Worm (Caenorhabditis elegans) whole organism, early embryonic: ENCODE results near the gene srd-40.

Experiments used
- F13C5.2 ChIP-seq: sonication (generic microtip); optimal IDR thresholded peaks from 2 replicates; lab custom pipeline; 2017; ENCODE audit warnings: mild to moderate bottlenecking, missing genetic modification characterization, inconsistent platforms, missing compliant biosample characterization
- aly-1 ChIP-seq: sonication (generic microtip); optimal IDR thresholded peaks from 2 replicates; lab custom pipeline; 2016; ENCODE audit warnings: missing genetic modification characterization, missing compliant biosample characterization
- ama-1 ChIP-seq: fragments of 150-350 bp; optimal IDR thresholded peaks from 2 replicates; lab custom pipeline; 2014
- ceh-13 ChIP-seq: fragments of 200-800 bp; sonication (Bioruptor generic); optimal IDR thresholded peaks from 2 replicates; lab custom pipeline; 2018; ENCODE audit warnings: mild to moderate bottlenecking, missing genetic modification characterization, missing compliant biosample characterization
- ets-7 ChIP-seq: sonication (generic microtip); optimal IDR thresholded peaks from 2 replicates; lab custom pipeline; 2016; ENCODE audit warnings: missing genotype, missing genetic modification characterization, missing compliant biosample characterization
- flt-1 ChIP-seq: fragments of 200-800 bp; sonication (Bioruptor generic); IDR thresholded peaks from 2 replicates; pipeline ENCODE4 v1.3.6; 2022; ENCODE audit warnings: missing genetic modification characterization, missing compliant biosample characterization
- hmbx-1 ChIP-seq: sonication (generic microtip); optimal IDR thresholded peaks from 2 replicates; lab custom pipeline; 2016; ENCODE audit warnings: mild to moderate bottlenecking, missing genetic modification characterization, missing compliant biosample characterization
- hmg-4 ChIP-seq: fragments of 200-800 bp; sonication (Bioruptor generic); optimal IDR thresholded peaks from 2 replicates; lab custom pipeline; 2018; ENCODE audit warnings: mild to moderate bottlenecking, missing genetic modification characterization, missing compliant biosample characterization
- pes-1 ChIP-seq: fragments of 200-800 bp; sonication (Bioruptor generic); IDR thresholded peaks from 2 replicates; pipeline ENCODE4 v1.3.6; 2022; ENCODE audit warnings: missing genetic modification reagents, missing genetic modification characterization, missing compliant biosample characterization
- scrt-1 ChIP-seq: fragments of 200-800 bp; sonication (Bioruptor generic); IDR thresholded peaks from 2 replicates; pipeline ENCODE4 v1.3.6; 2022; ENCODE audit warnings: missing genetic modification characterization, missing compliant biosample characterization
- sea-1 ChIP-seq: fragments of 200-800 bp; sonication (Bioruptor generic); conservative IDR thresholded peaks from 2 replicates; pipeline ENCODE4 v1.3.6; 2022; ENCODE audit warnings: missing genetic modification characterization, missing compliant biosample characterization
- tbx-11 ChIP-seq: fragments of 200-800 bp; sonication (Bioruptor generic); IDR thresholded peaks from 2 replicates; pipeline ENCODE4 v1.3.6; 2022; ENCODE audit warnings: missing genetic modification characterization, missing compliant biosample characterization
- tbx-37 ChIP-seq: fragments of 200-800 bp; sonication (Bioruptor generic); conservative IDR thresholded peaks from 2 replicates; pipeline ENCODE4 v1.3.6; 2022; ENCODE audit warnings: missing genetic modification reagents, missing genetic modification characterization, missing compliant biosample characterization
- tra-4 ChIP-seq: sonication (generic microtip); optimal IDR thresholded peaks from 2 replicates; lab custom pipeline; 2017; ENCODE audit warnings: missing genetic modification characterization, missing compliant biosample characterization

DNA sequence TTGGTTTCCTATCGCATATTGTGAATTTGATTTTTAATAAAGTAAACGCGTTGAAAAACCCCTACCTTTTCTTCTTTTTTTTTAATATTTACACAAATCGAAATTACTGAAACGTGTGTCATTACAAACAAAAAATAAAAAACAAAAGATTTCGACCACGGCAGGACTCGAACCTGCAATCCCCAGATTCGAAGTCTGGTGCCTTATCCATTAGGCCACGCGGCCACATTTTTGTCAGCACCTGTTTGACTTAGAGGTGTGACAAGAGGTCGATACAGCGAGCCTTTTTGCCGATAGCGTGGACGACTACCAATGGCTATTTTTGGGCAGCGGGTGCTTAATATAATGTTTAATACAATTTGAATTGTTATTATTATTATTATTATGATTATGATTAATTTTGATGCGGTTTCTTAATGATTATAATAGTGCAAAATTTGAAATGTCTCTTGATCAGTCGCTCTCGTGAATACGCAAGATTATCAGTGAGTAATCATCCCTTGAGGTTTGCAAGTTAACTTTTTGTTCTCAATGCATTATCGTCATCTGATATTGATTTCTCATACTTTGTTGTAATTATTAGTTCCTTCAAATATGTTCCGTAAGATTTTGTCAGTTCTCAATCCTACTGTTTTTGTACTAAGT lies 14.4 kb downstream of the srd-40 start, which contains the start of gene srd-44:
- TF ChIP-seq ceh-13 = peak; percentile 57
- TF ChIP-seq ama-1 (lab: Kevin White, UChicago) = no peak
- TF ChIP-seq aly-1 (tag; lab: Kevin White, UChicago) = no peak
- TF ChIP-seq tbx-37 (GFP tag; lab: Robert Waterston, UW) = 0 out of 2 replicates have a peak, but pooled peaks have one; percentile 47
- TF ChIP-seq tra-4 (tag; lab: Kevin White, UChicago) = no peak
- no peak; the same call in 1 of the 2 replicates for TF ChIP-seq pes-1 (GFP tag; lab: Robert Waterston, UW)
- TF ChIP-seq hmbx-1 (tag; lab: Kevin White, UChicago) = peak; percentile 38
- 0 out of 2 replicates have a peak, but pooled peaks have one; percentile 70 for TF ChIP-seq scrt-1 (GFP tag; lab: Robert Waterston, UW)
- TF ChIP-seq flt-1 (GFP tag; lab: Robert Waterston, UW) = no peak; the same call in none of the 2 replicates
- no peak for TF ChIP-seq ets-7
- no peak for TF ChIP-seq hmg-4
- TF ChIP-seq sea-1 = no peak
- peak; percentile 52 for TF ChIP-seq F13C5.2 (tag; lab: Kevin White, UChicago)
- peak; percentile 61 for TF ChIP-seq tbx-11 (GFP tag; lab: Robert Waterston, UW)
